Worm (Caenorhabditis elegans) whole organism, L1 larva: ENCODE measurements around the gene fkh-7.

Experiments
- C04F5.9 ChIP-seq: sonication (generic microtip); optimal IDR thresholded peaks from 2 replicates; lab custom pipeline; 2016; ENCODE audit warnings: missing genetic modification characterization, missing compliant biosample characterization
- alr-1 ChIP-seq: fragments of 200-800 bp; sonication (Bioruptor generic); optimal IDR thresholded peaks from 2 replicates; lab custom pipeline; 2018; ENCODE audit warnings: borderline replicate concordance, mild to moderate bottlenecking, missing genetic modification characterization, missing compliant biosample characterization
- ceh-82 ChIP-seq, 3 experiments: fragments of 150-350 bp in 1 of 3; sonication (generic microtip) in 2 of 3; optimal IDR thresholded peaks; 2 replicates each; lab custom pipeline; 2014 to 2017; ENCODE audit warnings: missing biosample characterization in 3 of 3, missing genetic modification characterization in 3 of 3
- ceh-88 ChIP-seq: fragments of 200-800 bp; sonication (Bioruptor generic); IDR thresholded peaks from 2 replicates; pipeline ENCODE4 v1.3.6; 2022; ENCODE audit warnings: missing genetic modification characterization, missing compliant biosample characterization
- fkh-10 ChIP-seq: sonication (generic microtip); optimal IDR thresholded peaks from 2 replicates; lab custom pipeline; 2017; ENCODE audit warnings: missing biosample characterization, missing genetic modification reagents, missing genetic modification characterization
- grh-1 ChIP-seq: fragments of 200-800 bp; sonication (Bioruptor generic); IDR thresholded peaks from 2 replicates; pipeline ENCODE4 v1.3.6; 2022; ENCODE audit warnings: missing genetic modification reagents, missing genetic modification characterization, missing compliant biosample characterization
- mdl-1 ChIP-seq, 2 experiments: fragments of 150-350 bp; optimal IDR thresholded peaks; 2 replicates each; lab custom pipeline; 2014 to 2017; ENCODE audit warnings: missing biosample characterization in 2 of 2, missing genetic modification characterization in 2 of 2, inconsistent platforms in 1 of 2
- mef-2 ChIP-seq: fragments of 150-350 bp; optimal IDR thresholded peaks from 2 replicates; lab custom pipeline; 2014; ENCODE audit warnings: missing biosample characterization, missing genetic modification characterization
- pqm-1 ChIP-seq: sonication (generic microtip); optimal IDR thresholded peaks from 3 replicates; lab custom pipeline; 2017; ENCODE audit warnings: missing biosample characterization, missing genetic modification characterization
- snu-23 ChIP-seq: sonication (generic microtip); optimal IDR thresholded peaks from 2 replicates; lab custom pipeline; 2016; ENCODE audit warnings: missing genetic modification characterization, missing compliant biosample characterization
- unc-62 ChIP-seq: fragments of 150-350 bp; optimal IDR thresholded peaks from 2 replicates; lab custom pipeline; 2014; ENCODE audit warnings: missing biosample characterization, missing genetic modification reagents, missing genetic modification characterization
- ztf-11 ChIP-seq, 2 experiments: sonication (generic microtip); optimal IDR thresholded peaks; 2 replicates each; lab custom pipeline; 2016 to 2017; ENCODE audit warnings: missing genetic modification characterization in 2 of 2, missing biosample characterization in 1 of 2, missing compliant biosample characterization in 1 of 2

ce11 chrIV:5564293-5564692, 20.2 kb upstream of the fkh-7 start:
- no peak for TF ChIP-seq ceh-88 (GFP tag; lab: Robert Waterston, UW)
- no peak for TF ChIP-seq mef-2
- TF ChIP-seq unc-62 = no peak
- no peak for TF ChIP-seq mdl-1 (tag; optimal IDR thresholded peaks at IDR 0.05; lab: Kevin White, UChicago)
- no peak for TF ChIP-seq pqm-1 (tag; lab: Kevin White, UChicago)
- TF ChIP-seq ztf-11 (tag; optimal IDR thresholded peaks at IDR 0.05; lab: Kevin White, UChicago) = no peak
- no peak for TF ChIP-seq ceh-82 (tag; optimal IDR thresholded peaks at IDR 0.05; lab: Kevin White, UChicago)
- no peak for TF ChIP-seq C04F5.9 (tag; lab: Kevin White, UChicago)
- TF ChIP-seq grh-1 (GFP tag; lab: Robert Waterston, UW) = no peak
- no peak for TF ChIP-seq fkh-10 (GFP tag; lab: Kevin White, UChicago)
- TF ChIP-seq snu-23 (GFP tag; lab: Kevin White, UChicago) = no peak
- TF ChIP-seq alr-1 = no peak
